Fruit fly (Drosophila melanogaster) whole organism, pupa: ENCODE results near the gene CG7884.

Source experiments
- CG10348 ChIP-seq: fragments of 200-800 bp; sonication (Bioruptor generic); IDR thresholded peaks from 2 replicates; pipeline ENCODE4 v1.3.6; 2022; ENCODE audit warnings: missing biosample characterization, missing genetic modification characterization
- CG12605 ChIP-seq: fragments of 200-800 bp; sonication (Bioruptor generic); IDR thresholded peaks from 2 replicates; pipeline ENCODE4 v1.3.6; 2022; ENCODE audit warnings: missing biosample characterization, missing genetic modification characterization
- CG13204 ChIP-seq: fragments of 200-800 bp; sonication (Bioruptor generic); optimal IDR thresholded peaks from 2 replicates; lab custom pipeline; 2018; ENCODE audit warnings: missing biosample characterization, mild to moderate bottlenecking, missing genetic modification characterization, moderate library complexity
- CG14655 ChIP-seq: fragments of 200-800 bp; sonication (Bioruptor generic); optimal IDR thresholded peaks from 3 replicates; lab custom pipeline; 2017; ENCODE audit warnings: mild to moderate bottlenecking, missing biosample characterization, missing genetic modification reagents, missing genetic modification characterization
- CG15710 ChIP-seq: fragments of 200-800 bp; sonication (Bioruptor generic); optimal IDR thresholded peaks from 2 replicates; lab custom pipeline; 2018; ENCODE audit warnings: missing biosample characterization, mild to moderate bottlenecking, missing genetic modification characterization, moderate library complexity
- CG17806 ChIP-seq: fragments of 200-800 bp; sonication (Bioruptor generic); optimal IDR thresholded peaks from 2 replicates; lab custom pipeline; 2018; ENCODE audit warnings: missing biosample characterization, mild to moderate bottlenecking, missing genetic modification characterization, moderate library complexity
- CG32121 ChIP-seq: fragments of 200-800 bp; sonication (Bioruptor generic); IDR thresholded peaks from 2 replicates; pipeline ENCODE4 v1.3.6; 2022; ENCODE audit warnings: missing biosample characterization, missing genetic modification characterization
- CG34367 ChIP-seq: fragments of 200-800 bp; sonication (Bioruptor generic); optimal IDR thresholded peaks from 2 replicates; lab custom pipeline; 2018; ENCODE audit warnings: missing biosample characterization, mild to moderate bottlenecking, missing genetic modification characterization
- CG4496 ChIP-seq: fragments of 200-800 bp; sonication (Bioruptor generic); IDR thresholded peaks from 3 replicates; pipeline ENCODE4 v1.3.6; 2022; ENCODE audit warnings: missing biosample characterization, missing genetic modification characterization
- CG8159 ChIP-seq: fragments of 200-800 bp; sonication (Bioruptor generic); optimal IDR thresholded peaks from 3 replicates; lab custom pipeline; 2018; ENCODE audit warnings: missing biosample characterization, mild to moderate bottlenecking, missing genetic modification characterization, moderate library complexity
- CG8301 ChIP-seq: fragments of 200-800 bp; sonication (Bioruptor generic); optimal IDR thresholded peaks from 2 replicates; lab custom pipeline; 2018; ENCODE audit warnings: missing biosample characterization, mild to moderate bottlenecking, missing genetic modification characterization
- CG9948 ChIP-seq: fragments of 200-800 bp; sonication (Bioruptor generic); optimal IDR thresholded peaks from 2 replicates; lab custom pipeline; 2018; ENCODE audit warnings: missing biosample characterization, mild to moderate bottlenecking, missing genetic modification characterization, moderate library complexity
- D1 ChIP-seq: fragments of 200-800 bp; sonication (Bioruptor generic); optimal IDR thresholded peaks from 2 replicates; lab custom pipeline; 2018; ENCODE audit warnings: missing biosample characterization, mild to moderate bottlenecking, missing genetic modification characterization, moderate library complexity
- EcR ChIP-seq: fragments of 200-800 bp; sonication (Bioruptor generic); optimal IDR thresholded peaks from 3 replicates; lab custom pipeline; 2019; ENCODE audit warnings: missing biosample characterization, missing genetic modification characterization, mild to moderate bottlenecking, moderate library complexity, missing genetic modification reagents
- Ets98B ChIP-seq: fragments of 200-800 bp; sonication (Bioruptor generic); IDR thresholded peaks from 2 replicates; pipeline ENCODE4 v1.3.6; 2022; ENCODE audit warnings: missing biosample characterization, missing genetic modification characterization
- Pif1A ChIP-seq: fragments of 200-800 bp; sonication (Bioruptor generic); optimal IDR thresholded peaks from 3 replicates; lab custom pipeline; 2016; ENCODE audit warnings: missing biosample characterization, missing genetic modification characterization
- Pif1B ChIP-seq: fragments of 200-800 bp; sonication (Bioruptor generic); optimal IDR thresholded peaks from 3 replicates; lab custom pipeline; 2016; ENCODE audit warnings: missing biosample characterization, missing genetic modification characterization
- Snoo ChIP-seq: fragments of 200-800 bp; sonication (Bioruptor generic); optimal IDR thresholded peaks from 3 replicates; lab custom pipeline; 2017; ENCODE audit warnings: missing biosample characterization, mild to moderate bottlenecking, missing genetic modification characterization, inconsistent platforms
- fd96Ca ChIP-seq: fragments of 200-800 bp; sonication (Bioruptor generic); IDR thresholded peaks from 3 replicates; pipeline ENCODE4 v1.3.6; 2022; ENCODE audit warnings: missing biosample characterization, missing genetic modification characterization
- gl ChIP-seq: fragments of 200-800 bp; sonication (Bioruptor generic); optimal IDR thresholded peaks from 2 replicates; lab custom pipeline; 2018; ENCODE audit warnings: missing biosample characterization, mild to moderate bottlenecking, missing genetic modification characterization
- rn ChIP-seq: fragments of 200-800 bp; sonication (Bioruptor generic); IDR thresholded peaks from 2 replicates; pipeline ENCODE4 v1.3.6; 2022; ENCODE audit warnings: missing biosample characterization, missing genetic modification characterization

Gene CG7884

dm6 chrX:19179696-19180255, 40.6 kb upstream of the CG7884 start, which contains the start of the genes CG7556 and CG7453:
Gene CG7556 (minus strand): TSS chrX:19179830.
Gene CG7453 (plus strand): TSS chrX:19180173.
- peak; percentile 69 for TF ChIP-seq CG14655 (GFP tag; lab: Kevin White, UChicago)
- TF ChIP-seq CG10348 (GFP tag; lab: Robert Waterston, UW) = no peak
- peak; percentile 48 for TF ChIP-seq CG8301
- TF ChIP-seq CG32121 (GFP tag; lab: Robert Waterston, UW) = peak; percentile 37; the same call in 1 of the 2 replicates
- 0 out of 3 replicates have a peak, but pooled peaks have one; percentile 45 for TF ChIP-seq fd96Ca (GFP tag; lab: Robert Waterston, UW)
- TF ChIP-seq rn (GFP tag; lab: Robert Waterston, UW) = no peak
- TF ChIP-seq Pif1A = no peak
- 0 out of 2 replicates have a peak, but pooled peaks have one; percentile 28 for TF ChIP-seq Ets98B (GFP tag; lab: Robert Waterston, UW)
- peak; percentile 59 for TF ChIP-seq CG17806 (tag; lab: Kevin White, UChicago)
- no peak for TF ChIP-seq EcR (GFP tag; lab: Kevin White, UChicago)
- TF ChIP-seq gl = no peak
- no peak for TF ChIP-seq CG13204 (GFP tag; lab: Kevin White, UChicago)
- TF ChIP-seq CG12605 = no peak
- TF ChIP-seq CG8159 = peak; percentile 74
- TF ChIP-seq D1 (tag; lab: Kevin White, UChicago) = no peak
- TF ChIP-seq Pif1B (GFP tag; lab: Kevin White, UChicago) = no peak
- TF ChIP-seq Snoo (tag; lab: Kevin White, UChicago) = peak; percentile 51
- TF ChIP-seq CG34367 = peak; percentile 64
- TF ChIP-seq CG9948 = peak; percentile 59
- TF ChIP-seq CG4496 (GFP tag; lab: Robert Waterston, UW) = peak; percentile 40; the same call in 1 of the 3 replicates
- TF ChIP-seq CG15710 (tag; lab: Kevin White, UChicago) = peak; percentile 67
- TF ChIP-seq, all 21 proteins: peak for 12

- no peak for TF ChIP-seq CG4496 (GFP tag; lab: Robert Waterston, UW)
These were observed 37.3 kb upstream of the CG7884 start, which contains the start of gene CG33253 for dm6 chrX:19183121-19183520. Gene CG33253 (plus strand): TSS chrX:19183421.

- TF ChIP-seq CG4496 (GFP tag; lab: Robert Waterston, UW) (peak; percentile 84), CG32121 (GFP tag; lab: Robert Waterston, UW) (peak; percentile 72), gl (peak; percentile 49), CG9948 (peak; percentile 62), Ets98B (GFP tag; lab: Robert Waterston, UW) (peak; percentile 80), Pif1B (GFP tag; lab: Kevin White, UChicago) (peak; percentile 62), CG10348 (GFP tag; lab: Robert Waterston, UW) (no peak), CG8301 (peak; percentile 54), D1 (tag; lab: Kevin White, UChicago) (peak; percentile 13), CG17806 (tag; lab: Kevin White, UChicago) (peak; percentile 65), EcR (GFP tag; lab: Kevin White, UChicago) (peak; percentile 72), rn (GFP tag; lab: Robert Waterston, UW) (peak; percentile 42; the same call in 1 of the 2 replicates), CG34367 (peak; percentile 73), CG13204 (GFP tag; lab: Kevin White, UChicago) (peak; percentile 65), CG15710 (tag; lab: Kevin White, UChicago) (peak; percentile 81), Pif1A (peak; percentile 75), fd96Ca (GFP tag; lab: Robert Waterston, UW) (peak; percentile 85; the same call in 2 of the 3 replicates), CG14655 (GFP tag; lab: Kevin White, UChicago) (no peak), CG8159 (peak; percentile 70), Snoo (tag; lab: Kevin White, UChicago) (peak; percentile 80), CG12605 (peak; percentile 69)
These were observed 32.8 kb upstream of the CG7884 start, which contains the start of gene Mec2 for dm6 chrX:19187624-19188085. Gene Mec2 (plus strand): TSS chrX:19188035.

- TF ChIP-seq CG32121 (GFP tag; lab: Robert Waterston, UW) (0 out of 2 replicates have a peak, but pooled peaks have one; percentile 15), Pif1B (GFP tag; lab: Kevin White, UChicago) (no peak), Ets98B (GFP tag; lab: Robert Waterston, UW) (no peak), fd96Ca (GFP tag; lab: Robert Waterston, UW) (peak; percentile 33; the same call in 1 of the 3 replicates)
These were observed 30.5 kb upstream of the CG7884 start, which contains the start of gene HP1D3csd for dm6 chrX:19189903-19190302. Gene HP1D3csd (plus strand): TSS chrX:19190214.

- TF ChIP-seq fd96Ca (GFP tag; lab: Robert Waterston, UW) = no peak
- no peak for TF ChIP-seq Pif1B (GFP tag; lab: Kevin White, UChicago)
- no peak for TF ChIP-seq CG32121 (GFP tag; lab: Robert Waterston, UW)
- TF ChIP-seq CG34367 = no peak
- no peak for TF ChIP-seq CG15710 (tag; lab: Kevin White, UChicago)
- TF ChIP-seq CG17806 (tag; lab: Kevin White, UChicago) = no peak
- TF ChIP-seq, all 21 proteins: peak for 0
These were observed 29.4 kb upstream of the CG7884 start for dm6 chrX:19191050-19191449.

- TF ChIP-seq EcR (GFP tag; lab: Kevin White, UChicago) (no peak), gl (no peak), Pif1B (GFP tag; lab: Kevin White, UChicago) (no peak), D1 (tag; lab: Kevin White, UChicago) (no peak), CG13204 (GFP tag; lab: Kevin White, UChicago) (no peak), CG14655 (GFP tag; lab: Kevin White, UChicago) (no peak), CG8301 (no peak), CG17806 (tag; lab: Kevin White, UChicago) (no peak), CG12605 (no peak), CG8159 (no peak), CG4496 (GFP tag; lab: Robert Waterston, UW) (no peak), CG15710 (tag; lab: Kevin White, UChicago) (no peak), CG32121 (GFP tag; lab: Robert Waterston, UW) (no peak), rn (GFP tag; lab: Robert Waterston, UW) (no peak)
These were observed 28.8 kb upstream of the CG7884 start for dm6 chrX:19191597-19191996.
